Fruit fly (Drosophila melanogaster): ENCODE data around the gene bsh.

bsh gene

dm6 chr2L:19750571-19750970, 18.3 kb downstream of the bsh start:
- TF ChIP-seq Ets21C (GFP tag; optimal IDR thresholded peaks at IDR 0.05): no peak
- no peak for TF ChIP-seq CG7368 (GFP tag; optimal IDR thresholded peaks at IDR 0.05)
- TF ChIP-seq CG1621 (tag; optimal IDR thresholded peaks at IDR 0.05): no peak
- TF ChIP-seq eg (GFP tag; IDR thresholded peaks at IDR 0.05): no peak
- no peak for TF ChIP-seq CG8319 (GFP tag; optimal IDR thresholded peaks at IDR 0.05)
- no peak for TF ChIP-seq CG3032 (tag; optimal IDR thresholded peaks at IDR 0.05)
- no peak for TF ChIP-seq Gug (GFP tag; IDR thresholded peaks at IDR 0.05)
- TF ChIP-seq CG32006 (GFP tag; optimal IDR thresholded peaks at IDR 0.05): no peak
- TF ChIP-seq Eip78C (GFP tag): no peak
- no peak for TF ChIP-seq CG16779 (tag; optimal IDR thresholded peaks at IDR 0.05)
- no peak for TF ChIP-seq Ets96B (tag; optimal IDR thresholded peaks at IDR 0.05)
- TF ChIP-seq Hr39 (GFP tag; optimal IDR thresholded peaks at IDR 0.05): no peak

dm6 chr2L:19735635-19736109, 33.2 kb downstream of the bsh start, which contains the start of the genes CG10462 and Nf-YB:
CG10462 (minus strand) TSS chr2L:19735980.
Nf-YB (plus strand) TSS chr2L:19736044.
- TF ChIP-seq Sox14 (GFP tag; optimal IDR thresholded peaks at IDR 0.05) (no peak), CG6276 (GFP tag; optimal IDR thresholded peaks at IDR 0.05) (no peak), fkh (GFP tag; optimal IDR thresholded peaks at IDR 0.05) (peak; percentile 93)

- peak; percentile 7 for TF ChIP-seq CG16779 (tag; optimal IDR thresholded peaks at IDR 0.05)
- peak; percentile 5 for TF ChIP-seq CG10669 (GFP tag; optimal IDR thresholded peaks at IDR 0.05)
- TF ChIP-seq Eip78C (GFP tag): peak; percentile 62
- TF ChIP-seq Ets21C (GFP tag; optimal IDR thresholded peaks at IDR 0.05): peak; percentile 22
- no peak for TF ChIP-seq dsx (GFP tag; optimal IDR thresholded peaks at IDR 0.05; ENCODE audit: poor library complexity, severe bottlenecking)
- no peak for TF ChIP-seq vri (GFP tag; optimal IDR thresholded peaks at IDR 0.05)
- TF ChIP-seq Eip75B (GFP tag; optimal IDR thresholded peaks at IDR 0.05): peak; percentile 25
- peak; percentile 4 for TF ChIP-seq CG8632 (GFP tag; optimal IDR thresholded peaks at IDR 0.05)
- peak; percentile 9 for TF ChIP-seq CG4318 (GFP tag; optimal IDR thresholded peaks at IDR 0.05)
- TF ChIP-seq achi (GFP tag; optimal IDR thresholded peaks at IDR 0.05): peak; percentile 45
- TF ChIP-seq acj6 (GFP tag; optimal IDR thresholded peaks at IDR 0.05): peak; percentile 34
- peak; percentile 24 for TF ChIP-seq Sox102F (GFP tag; optimal IDR thresholded peaks at IDR 0.05)
- TF ChIP-seq fd59A (GFP tag; optimal IDR thresholded peaks at IDR 0.05): peak; percentile 8
- peak; percentile 48 for TF ChIP-seq CG10631 (GFP tag; optimal IDR thresholded peaks at IDR 0.05)
- no peak for TF ChIP-seq Lpt (GFP tag; optimal IDR thresholded peaks at IDR 0.05)
- no peak for TF ChIP-seq CG11902 (GFP tag; optimal IDR thresholded peaks at IDR 0.05)
- TF ChIP-seq CG6792 (GFP tag; optimal IDR thresholded peaks at IDR 0.05): peak; percentile 23
- TF ChIP-seq Sox14 (GFP tag; optimal IDR thresholded peaks at IDR 0.05): no peak
- peak; percentile 45 for TF ChIP-seq CG31627 (GFP tag; optimal IDR thresholded peaks at IDR 0.05)
- no peak for TF ChIP-seq Blimp-1 (GFP tag; optimal IDR thresholded peaks at IDR 0.05)
- TF ChIP-seq CG6163 (GFP tag; IDR thresholded peaks at IDR 0.05): peak; percentile 47; the same call in 2 of the 3 replicates
- peak; percentile 24 for TF ChIP-seq Met (GFP tag; optimal IDR thresholded peaks at IDR 0.05)
- peak; percentile 21 for TF ChIP-seq Hr4 (GFP tag; optimal IDR thresholded peaks at IDR 0.05)
- peak; percentile 44 for TF ChIP-seq pdm3 (GFP tag; optimal IDR thresholded peaks at IDR 0.05)
- peak; percentile 13 for TF ChIP-seq Smox (GFP tag; optimal IDR thresholded peaks at IDR 0.05)
- peak; percentile 48 for TF ChIP-seq OdsH (GFP tag; optimal IDR thresholded peaks at IDR 0.05)
- peak; percentile 35; the same call in 1 of the 2 replicates for TF ChIP-seq CG15336 (GFP tag; IDR thresholded peaks at IDR 0.05)
- TF ChIP-seq CG34406 (GFP tag; optimal IDR thresholded peaks at IDR 0.05): peak; percentile 10
- peak; percentile 24 for TF ChIP-seq Hr39 (GFP tag; optimal IDR thresholded peaks at IDR 0.05)
- peak; percentile 20 for TF ChIP-seq lz (GFP tag; optimal IDR thresholded peaks at IDR 0.05)
- no peak for TF ChIP-seq CG11762 (GFP tag; optimal IDR thresholded peaks at IDR 0.05; ENCODE audit: insufficient read depth)
- peak; percentile 16 for TF ChIP-seq net (GFP tag; optimal IDR thresholded peaks at IDR 0.05)
- peak; percentile 11 to 29 for TF ChIP-seq salr (GFP tag; optimal IDR thresholded peaks at IDR 0.05)
- TF ChIP-seq svp (GFP tag): peak; percentile 68
- TF ChIP-seq topi (GFP tag; optimal IDR thresholded peaks at IDR 0.05): peak; percentile 6
- no peak for TF ChIP-seq CG3919 (GFP tag; optimal IDR thresholded peaks at IDR 0.05)
These were observed 46.4 kb downstream of the bsh start for dm6 chr2L:19722517-19722916.
